Fruit fly (Drosophila melanogaster): Measurements from ENCODE around the gene Cip4.

DNA sequence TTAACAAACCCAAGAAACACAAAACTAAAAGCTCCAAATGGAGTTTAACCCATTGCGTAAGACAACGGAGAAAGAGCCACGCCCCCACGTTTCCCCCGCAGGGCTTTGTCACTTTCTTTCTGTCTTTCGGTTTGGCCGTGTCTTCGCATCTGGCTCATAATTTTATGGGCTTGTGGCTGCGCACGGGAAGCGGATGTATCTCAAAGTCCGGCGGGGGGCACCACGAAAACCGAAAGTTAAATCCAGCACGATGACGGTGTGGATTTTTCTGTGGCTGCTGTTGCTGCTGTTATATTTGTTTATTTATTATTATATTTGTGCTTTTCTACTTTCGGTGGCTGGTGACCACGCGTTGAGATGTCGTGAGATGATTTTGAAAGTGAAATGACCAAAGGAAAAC lies 67.1 kb downstream of the Cip4 start:
- TF ChIP-seq dac (GFP tag; optimal IDR thresholded peaks at IDR 0.05) (no peak), CG31627 (GFP tag; optimal IDR thresholded peaks at IDR 0.05) (no peak), CG8632 (GFP tag; optimal IDR thresholded peaks at IDR 0.05) (no peak), fd85E (GFP tag; optimal IDR thresholded peaks at IDR 0.05) (no peak), vri (GFP tag; optimal IDR thresholded peaks at IDR 0.05) (no peak), CG8319 (GFP tag; optimal IDR thresholded peaks at IDR 0.05) (no peak), acj6 (GFP tag; optimal IDR thresholded peaks at IDR 0.05) (no peak), CG34406 (GFP tag; optimal IDR thresholded peaks at IDR 0.05) (no peak), eg (GFP tag; IDR thresholded peaks at IDR 0.05) (no peak), dsx (GFP tag; optimal IDR thresholded peaks at IDR 0.05; ENCODE audit: poor library complexity, severe bottlenecking) (no peak)

Data from whole organism, prepupa.